Worm (Caenorhabditis elegans): ENCODE results near the gene lite-1.

DNA sequence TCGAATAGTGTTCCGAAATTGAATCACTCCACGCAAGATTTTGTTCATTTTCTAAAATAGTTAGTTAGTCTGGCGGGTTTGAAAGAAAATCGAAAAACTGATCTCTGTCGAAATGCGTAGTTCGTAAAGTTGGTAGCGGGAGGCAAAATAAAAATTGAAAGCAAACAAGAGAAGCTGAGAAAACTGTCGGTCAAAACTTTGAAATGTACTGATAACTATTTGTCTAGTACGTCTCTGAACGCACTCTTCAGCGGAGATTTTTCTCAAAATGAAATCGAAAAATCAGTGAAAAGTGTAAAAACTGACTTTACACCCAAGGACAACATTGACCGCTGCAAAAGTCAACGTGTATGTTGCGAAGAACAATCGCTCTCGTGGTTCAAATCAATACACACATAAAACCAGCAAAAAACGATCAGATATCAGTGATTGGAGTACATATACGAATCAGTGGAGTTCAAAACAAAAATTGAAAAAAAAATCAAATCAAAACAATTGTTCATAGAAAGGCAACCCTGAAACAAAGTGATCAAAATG is 25.8 kb downstream of the lite-1 start, which contains the start of gene bca-1:
- peak; percentile 37 for TF ChIP-seq ama-1 (optimal IDR thresholded peaks at IDR 0.05)
- peak; percentile 6 for TF ChIP-seq nhr-77 (tag; optimal IDR thresholded peaks at IDR 0.05)
- TF ChIP-seq nhr-11 (tag; optimal IDR thresholded peaks at IDR 0.05) = peak; percentile 35
- TF ChIP-seq lsy-2 (tag; optimal IDR thresholded peaks at IDR 0.05) = peak in 1 of 2 experiments; percentile 40
- no peak for TF ChIP-seq nhr-42 (GFP tag; IDR thresholded peaks at IDR 0.05)
- TF ChIP-seq nhr-28 (tag; optimal IDR thresholded peaks at IDR 0.05) = peak; percentile 68
- TF ChIP-seq lim-7 (GFP tag; IDR thresholded peaks at IDR 0.05) = no peak
- TF ChIP-seq attf-4 (tag; optimal IDR thresholded peaks at IDR 0.05) = no peak
- TF ChIP-seq pha-4 (GFP tag; IDR thresholded peaks at IDR 0.05) = no peak
- TF ChIP-seq pha-4 (tag; optimal IDR thresholded peaks at IDR 0.05) = peak; percentile 5
- no peak for TF ChIP-seq ZK546.5 (tag; optimal IDR thresholded peaks at IDR 0.05)
- TF ChIP-seq fkh-10 (GFP tag; optimal IDR thresholded peaks at IDR 0.05) = no peak
- no peak for TF ChIP-seq mdt-29 (GFP tag; IDR thresholded peaks at IDR 0.05)
- peak in 1 of 2 experiments; percentile 22 for TF ChIP-seq daf-16 (GFP tag; optimal IDR thresholded peaks at IDR 0.05)
- TF ChIP-seq daf-16 (tag; optimal IDR thresholded peaks at IDR 0.05) = peak; percentile 53

Data from whole organism, L4 larva.